Fruit fly (Drosophila melanogaster) whole organism, prepupa: Measurements from ENCODE around the gene CG17646.

ENCODE experiments used
- CG11902 ChIP-seq: fragments of 200-800 bp; sonication (Bioruptor generic); optimal IDR thresholded peaks from 3 replicates; lab custom pipeline; 2016; ENCODE audit warnings: missing biosample characterization, missing genetic modification characterization
- Ets96B ChIP-seq: fragments of 200-800 bp; optimal IDR thresholded peaks from 2 replicates; lab custom pipeline; 2019; ENCODE audit warnings: missing biosample characterization, mild to moderate bottlenecking, missing genetic modification characterization, moderate library complexity
- Lpt ChIP-seq: fragments of 200-800 bp; sonication (Bioruptor generic); optimal IDR thresholded peaks from 3 replicates; lab custom pipeline; 2016; ENCODE audit warnings: missing biosample characterization, missing genetic modification characterization

DNA sequence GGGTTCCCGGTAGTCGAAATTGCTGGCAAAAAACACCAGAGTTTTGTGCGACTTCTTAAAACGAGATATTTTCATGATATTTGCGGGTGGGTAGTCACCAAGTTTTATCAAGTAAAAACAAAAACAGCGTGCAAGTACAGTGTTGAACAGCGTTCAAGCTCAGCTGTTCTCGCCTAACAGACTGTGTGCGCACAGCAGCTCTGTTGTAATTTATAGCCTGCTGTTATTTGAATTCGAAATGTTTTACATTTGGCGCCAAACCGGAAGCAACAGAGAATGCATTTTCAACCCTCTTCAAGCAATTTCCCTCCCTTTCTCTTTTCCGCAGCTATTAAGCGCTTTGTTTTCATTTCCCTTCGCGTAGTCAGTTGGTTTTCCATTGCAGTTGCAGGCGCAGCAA is at the start of gene CG17646, which contains the start of gene CG17652:
- TF ChIP-seq CG11902 (GFP tag; lab: Kevin White, UChicago) = no peak
- no peak for TF ChIP-seq Lpt (GFP tag; lab: Kevin White, UChicago)
- TF ChIP-seq Ets96B (tag; lab: Kevin White, UChicago) = no peak
